Worm (Caenorhabditis elegans) whole organism, young adult: ENCODE measurements around the gene mtcu-2.

Experiments used
- D2030.7 ChIP-seq: fragments of 200-800 bp; sonication (Bioruptor generic); IDR thresholded peaks from 2 replicates; pipeline ENCODE4 v1.3.6; 2022; ENCODE audit warnings: missing genetic modification reagents, missing genetic modification characterization, missing compliant biosample characterization
- F10E7.11 ChIP-seq: sonication (generic microtip); optimal IDR thresholded peaks from 2 replicates; lab custom pipeline; 2017; ENCODE audit warnings: mild to moderate bottlenecking, missing genetic modification characterization, moderate library complexity, missing compliant biosample characterization
- F22D6.2 ChIP-seq: sonication (generic microtip); optimal IDR thresholded peaks from 2 replicates; lab custom pipeline; 2016; ENCODE audit warnings: mild to moderate bottlenecking, missing genetic modification characterization, missing compliant biosample characterization
- F23B12.7 ChIP-seq: sonication (generic microtip); optimal IDR thresholded peaks from 2 replicates; lab custom pipeline; 2017; ENCODE audit warnings: missing genetic modification characterization, mild to moderate bottlenecking, missing compliant biosample characterization, antibody characterized with exemption, moderate library complexity; ENCODE audit not compliant: insufficient read depth
- F33H1.4 ChIP-seq: fragments of 200-800 bp; sonication (Bioruptor generic); IDR thresholded peaks from 2 replicates; pipeline ENCODE4 v1.3.6; 2022; ENCODE audit warnings: missing genetic modification reagents, missing genetic modification characterization, missing compliant biosample characterization
- F37B4.10 ChIP-seq: fragments of 200-800 bp; sonication (Bioruptor generic); IDR thresholded peaks from 2 replicates; pipeline ENCODE4 v1.3.6; 2022; ENCODE audit warnings: missing genetic modification characterization, missing compliant biosample characterization
- F39B2.1 ChIP-seq: fragments of 200-800 bp; sonication (Bioruptor generic); IDR thresholded peaks from 2 replicates; pipeline ENCODE4 v1.3.6; 2022; ENCODE audit warnings: missing genetic modification reagents, missing genetic modification characterization, missing compliant biosample characterization
- F52B5.7 ChIP-seq: sonication (generic microtip); optimal IDR thresholded peaks from 2 replicates; lab custom pipeline; 2016; ENCODE audit warnings: mild to moderate bottlenecking, missing genetic modification characterization, missing compliant biosample characterization
- K11D2.4 ChIP-seq: fragments of 200-800 bp; sonication (Bioruptor generic); IDR thresholded peaks from 2 replicates; pipeline ENCODE4 v1.3.6; 2022; ENCODE audit warnings: missing genetic modification reagents, missing genetic modification characterization, missing compliant biosample characterization
- Y53F4B.3 ChIP-seq: fragments of 200-800 bp; sonication (Bioruptor generic); IDR thresholded peaks from 2 replicates; pipeline ENCODE4 v1.3.6; 2022; ENCODE audit warnings: missing genetic modification reagents, missing genetic modification characterization, missing compliant biosample characterization
- Y67H2A.10 ChIP-seq: fragments of 200-800 bp; sonication (Bioruptor generic); conservative IDR thresholded peaks from 2 replicates; pipeline ENCODE4 v1.3.6; 2022; ENCODE audit warnings: missing genetic modification reagents, missing genetic modification characterization, missing compliant biosample characterization
- ZK185.1 ChIP-seq: sonication (generic microtip); optimal IDR thresholded peaks from 2 replicates; lab custom pipeline; 2016; ENCODE audit warnings: mild to moderate bottlenecking, missing genetic modification characterization, missing compliant biosample characterization; ENCODE audit not compliant: poor library complexity, severe bottlenecking
- atf-7 ChIP-seq: sonication (generic microtip); optimal IDR thresholded peaks from 2 replicates; lab custom pipeline; 2017; ENCODE audit warnings: mild to moderate bottlenecking, missing genetic modification characterization, missing compliant biosample characterization
- cebp-1 ChIP-seq, 2 experiments: fragments of 200-800 bp in 1 of 2; sonication (Bioruptor generic) in 1 of 2; sonication (generic microtip) in 1 of 2; IDR thresholded peaks in 1 of 2; optimal IDR thresholded peaks in 1 of 2; 2 replicates each; pipeline versions ENCODE4 v1.3.6 to Lab custom; 2017 to 2022; ENCODE audit warnings: missing compliant biosample characterization in 2 of 2, missing genetic modification characterization in 2 of 2, mild to moderate bottlenecking in 1 of 2, missing genetic modification reagents in 1 of 2, moderate library complexity in 1 of 2
- ceh-100 ChIP-seq: fragments of 200-800 bp; sonication (Bioruptor generic); IDR thresholded peaks from 2 replicates; pipeline ENCODE4 v1.3.6; 2022; ENCODE audit warnings: missing genetic modification reagents, missing genetic modification characterization, missing compliant biosample characterization
- dox-1 ChIP-seq: fragments of 200-800 bp; sonication (Bioruptor generic); IDR thresholded peaks from 2 replicates; pipeline ENCODE4 v1.3.6; 2022; ENCODE audit warnings: missing genetic modification reagents, missing genetic modification characterization, missing compliant biosample characterization
- dpff-1 ChIP-seq: sonication (generic microtip); optimal IDR thresholded peaks from 2 replicates; lab custom pipeline; 2017; ENCODE audit warnings: mild to moderate bottlenecking, missing genetic modification characterization, missing compliant biosample characterization
- egl-18 ChIP-seq: fragments of 200-800 bp; sonication (Bioruptor generic); IDR thresholded peaks from 2 replicates; pipeline ENCODE4 v1.3.6; 2022; ENCODE audit warnings: missing genetic modification reagents, missing genetic modification characterization, missing compliant biosample characterization
- ekl-4 ChIP-seq: fragments of 200-800 bp; sonication (Bioruptor generic); IDR thresholded peaks from 2 replicates; pipeline ENCODE4 v1.3.6; 2022; ENCODE audit warnings: missing genetic modification reagents, missing genetic modification characterization, missing compliant biosample characterization
- ets-4 ChIP-seq: fragments of 200-800 bp; sonication (Bioruptor generic); optimal IDR thresholded peaks from 2 replicates; lab custom pipeline; 2018; ENCODE audit warnings: mild to moderate bottlenecking, missing genetic modification characterization, missing compliant biosample characterization
- him-1 ChIP-seq: sonication (generic microtip); optimal IDR thresholded peaks from 2 replicates; lab custom pipeline; 2016; ENCODE audit warnings: missing genotype, missing genetic modification reagents, missing genetic modification characterization, missing compliant biosample characterization
- hlh-26 ChIP-seq: fragments of 200-800 bp; sonication (Bioruptor generic); conservative IDR thresholded peaks from 2 replicates; pipeline ENCODE4 v1.3.6; 2022; ENCODE audit warnings: missing genetic modification reagents, missing genetic modification characterization, missing compliant biosample characterization
- lag-1 ChIP-seq: fragments of 200-800 bp; sonication (Bioruptor generic); IDR thresholded peaks from 2 replicates; pipeline ENCODE4 v1.3.6; 2022; ENCODE audit warnings: missing genetic modification reagents, missing genetic modification characterization, missing compliant biosample characterization
- let-526 ChIP-seq: fragments of 200-800 bp; sonication (Bioruptor generic); IDR thresholded peaks from 2 replicates; pipeline ENCODE4 v1.3.6; 2022; ENCODE audit warnings: missing genetic modification reagents, missing genetic modification characterization, missing compliant biosample characterization
- let-607 ChIP-seq, 2 experiments: fragments of 200-800 bp in 1 of 2; sonication (Bioruptor generic) in 1 of 2; sonication (generic microtip) in 1 of 2; optimal IDR thresholded peaks; 2 replicates each; lab custom pipeline; 2016 to 2018; ENCODE audit warnings: mild to moderate bottlenecking in 2 of 2, missing compliant biosample characterization in 2 of 2, missing genetic modification characterization in 2 of 2, moderate library complexity in 2 of 2, missing genotype in 1 of 2
- lin-40 ChIP-seq: sonication (generic microtip); optimal IDR thresholded peaks from 2 replicates; lab custom pipeline; 2016; ENCODE audit warnings: missing genetic modification characterization, mild to moderate bottlenecking, missing compliant biosample characterization, missing genotype, missing genetic modification reagents
- madf-3 ChIP-seq: fragments of 200-800 bp; sonication (Bioruptor generic); IDR thresholded peaks from 2 replicates; pipeline ENCODE4 v1.3.6; 2022; ENCODE audit warnings: missing genetic modification reagents, missing genetic modification characterization, missing compliant biosample characterization
- mxl-1 ChIP-seq: sonication (generic microtip); optimal IDR thresholded peaks from 2 replicates; lab custom pipeline; 2016; ENCODE audit warnings: missing genetic modification characterization, missing compliant biosample characterization
- nhr-120 ChIP-seq: fragments of 200-800 bp; sonication (Bioruptor generic); IDR thresholded peaks from 2 replicates; pipeline ENCODE4 v1.3.6; 2022; ENCODE audit warnings: missing genetic modification characterization, missing compliant biosample characterization
- nhr-80 ChIP-seq: sonication (generic microtip); optimal IDR thresholded peaks from 2 replicates; lab custom pipeline; 2016; ENCODE audit warnings: missing genetic modification characterization, missing compliant biosample characterization
- rec-8 ChIP-seq, 2 experiments: sonication (generic microtip); optimal IDR thresholded peaks; 2 replicates each; lab custom pipeline; 2016; ENCODE audit warnings: mild to moderate bottlenecking in 2 of 2, missing genetic modification characterization in 2 of 2, missing genetic modification reagents in 2 of 2, missing genotype in 2 of 2, missing biosample characterization in 1 of 2, missing compliant biosample characterization in 1 of 2, moderate library complexity in 1 of 2
- rpc-1 ChIP-seq, 2 experiments: fragments of 150-350 bp in 1 of 2; sonication (generic microtip) in 1 of 2; optimal IDR thresholded peaks; 2 replicates each; lab custom pipeline; 2014 to 2018; ENCODE audit warnings: missing biosample characterization in 1 of 2, missing genetic modification characterization in 1 of 2, missing genetic modification reagents in 1 of 2, missing genotype in 1 of 2
- somi-1 ChIP-seq: fragments of 200-800 bp; sonication (Bioruptor generic); optimal IDR thresholded peaks from 2 replicates; lab custom pipeline; 2018; ENCODE audit warnings: mild to moderate bottlenecking, missing genetic modification characterization, missing compliant biosample characterization
- tlf-1 ChIP-seq: fragments of 200-800 bp; sonication (Bioruptor generic); optimal IDR thresholded peaks from 2 replicates; lab custom pipeline; 2018; ENCODE audit warnings: mild to moderate bottlenecking, missing genetic modification characterization, missing compliant biosample characterization
- unc-130 ChIP-seq: sonication (generic microtip); optimal IDR thresholded peaks from 2 replicates; lab custom pipeline; 2016; ENCODE audit warnings: missing genetic modification reagents, missing genetic modification characterization, missing compliant biosample characterization
- xnd-1 ChIP-seq: sonication (generic microtip); optimal IDR thresholded peaks from 2 replicates; lab custom pipeline; 2016; ENCODE audit warnings: missing genotype, missing genetic modification reagents, missing genetic modification characterization, missing compliant biosample characterization
- ztf-18 ChIP-seq: sonication (generic microtip); optimal IDR thresholded peaks from 2 replicates; lab custom pipeline; 2016; ENCODE audit warnings: missing genotype, mild to moderate bottlenecking, missing genetic modification characterization, missing compliant biosample characterization
- ztf-26 ChIP-seq: sonication (generic microtip); optimal IDR thresholded peaks from 2 replicates; lab custom pipeline; 2017; ENCODE audit warnings: missing genetic modification characterization, missing compliant biosample characterization
- ztf-3 ChIP-seq: fragments of 200-800 bp; sonication (Bioruptor generic); optimal IDR thresholded peaks from 2 replicates; lab custom pipeline; 2018; ENCODE audit warnings: mild to moderate bottlenecking, missing genetic modification characterization, missing compliant biosample characterization

Gene mtcu-2

ce11 chrII:10028195-10028594, 4.8 kb downstream of the mtcu-2 start, which contains the start of gene F52H3.6:
F52H3.6 (minus strand) TSS chrII:10028422.
- TF ChIP-seq F52B5.7 (no peak), ztf-18 (no peak), mxl-1 (tag; lab: Kevin White, UChicago) (no peak), F37B4.10 (GFP tag; lab: Robert Waterston, UW) (no peak), tlf-1 (no peak), nhr-80 (peak; percentile 33)

ce11 chrII:10025059-10025458, 8.0 kb downstream of the mtcu-2 start:
- TF ChIP-seq him-1 (tag; lab: Kevin White, UChicago) (no peak), dox-1 (GFP tag; lab: Robert Waterston, UW) (no peak), rec-8 (tag; optimal IDR thresholded peaks at IDR 0.05; lab: Kevin White, UChicago) (no peak), F10E7.11 (tag; lab: Kevin White, UChicago) (no peak), lag-1 (GFP tag; lab: Robert Waterston, UW) (no peak), xnd-1 (no peak), F33H1.4 (GFP tag; lab: Robert Waterston, UW) (no peak), let-526 (no peak), F23B12.7 (no peak)
- TF ChIP-seq, all 124 proteins: peak for 0

ce11 chrII:10021749-10022148, 11.3 kb downstream of the mtcu-2 start:
- TF ChIP-seq ZK185.1 (tag; lab: Kevin White, UChicago) (no peak), atf-7 (tag; lab: Kevin White, UChicago) (no peak), F23B12.7 (no peak), ekl-4 (GFP tag; lab: Robert Waterston, UW) (no peak), Y53F4B.3 (GFP tag; lab: Robert Waterston, UW) (no peak), ztf-3 (no peak), ceh-100 (GFP tag; lab: Robert Waterston, UW) (no peak), ets-4 (GFP tag; lab: Kevin White, UChicago) (no peak), let-607 (tag; optimal IDR thresholded peaks at IDR 0.05; lab: Kevin White, UChicago) (no peak), Y67H2A.10 (no peak), F39B2.1 (no peak), hlh-26 (GFP tag; lab: Robert Waterston, UW) (no peak), D2030.7 (no peak), nhr-120 (GFP tag; lab: Robert Waterston, UW) (no peak), let-526 (no peak), egl-18 (GFP tag; lab: Robert Waterston, UW) (no peak), F22D6.2 (tag; lab: Kevin White, UChicago) (no peak), rpc-1 (optimal IDR thresholded peaks at IDR 0.05; lab: Kevin White, UChicago) (no peak), rpc-1 (tag; optimal IDR thresholded peaks at IDR 0.05; lab: Kevin White, UChicago) (no peak), rec-8 (tag; optimal IDR thresholded peaks at IDR 0.05; lab: Kevin White, UChicago) (no peak)
- TF ChIP-seq, all 124 proteins: peak for 0

ce11 chrII:10019669-10020068, 13.3 kb downstream of the mtcu-2 start:
- no peak for TF ChIP-seq cebp-1 (GFP tag; IDR thresholded peaks at IDR 0.05; lab: Robert Waterston, UW)
- peak; percentile 49 for TF ChIP-seq cebp-1 (tag; optimal IDR thresholded peaks at IDR 0.05; lab: Kevin White, UChicago)
- peak; percentile 25 for TF ChIP-seq lin-40 (tag; lab: Kevin White, UChicago)
- peak; percentile 78 for TF ChIP-seq K11D2.4 (GFP tag; lab: Robert Waterston, UW)
- no peak for TF ChIP-seq madf-3 (GFP tag; lab: Robert Waterston, UW)
- no peak for TF ChIP-seq dpff-1 (tag; lab: Kevin White, UChicago)
- peak; percentile 52 for TF ChIP-seq ztf-26
- TF ChIP-seq unc-130 (GFP tag; lab: Kevin White, UChicago) = no peak
- peak; percentile 23 for TF ChIP-seq nhr-80
- peak; percentile 15 for TF ChIP-seq somi-1
